Fruit fly (Drosophila melanogaster): ENCODE data around the gene CG12025.

CG12025 gene

DNA sequence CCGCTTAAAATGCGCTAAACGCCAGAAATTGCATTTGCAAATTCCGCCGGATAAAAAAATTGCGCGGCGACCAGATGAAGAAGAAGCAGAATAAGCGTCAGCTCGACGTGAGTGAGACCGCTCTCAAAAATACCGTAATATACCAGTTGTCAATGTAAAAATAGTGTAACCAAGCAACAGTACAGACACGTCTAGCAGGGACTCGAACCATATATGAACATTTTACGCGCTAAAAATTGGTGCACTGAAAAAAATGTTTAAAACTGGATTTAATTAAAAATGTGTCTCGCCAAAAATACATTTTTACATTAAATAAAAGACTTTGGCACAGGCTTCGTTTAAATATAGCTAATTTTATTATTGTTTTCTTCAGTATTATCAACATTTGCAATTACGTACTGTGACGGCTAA lies 11.0 kb downstream of the CG12025 start, which contains the start of gene dre4 (continued):
- TF ChIP-seq zfh1 (GFP tag; IDR thresholded peaks at IDR 0.05), result peak; percentile 78
- TF ChIP-seq CG11696 (GFP tag; IDR thresholded peaks at IDR 0.05), result peak; percentile 28; the same call in 1 of the 2 replicates
- no peak for TF ChIP-seq ato (GFP tag; IDR thresholded peaks at IDR 0.05; ENCODE audit: partially characterized antibody)
- peak; percentile 66 for TF ChIP-seq dm (GFP tag; optimal IDR thresholded peaks at IDR 0.05)
- peak; percentile 62 for TF ChIP-seq CG10366 (GFP tag; IDR thresholded peaks at IDR 0.05)
- TF ChIP-seq pan (optimal IDR thresholded peaks at IDR 0.05), result no peak
- TF ChIP-seq pan (GFP tag; optimal IDR thresholded peaks at IDR 0.05 in 1 of 2, IDR thresholded peaks at IDR 0.05 in 1 of 2), result peak in 1 of 2 experiments; percentile 68
- peak; percentile 79 for TF ChIP-seq unpg (GFP tag; optimal IDR thresholded peaks at IDR 0.05)
- peak; percentile 87 for TF ChIP-seq E2f1 (GFP tag; IDR thresholded peaks at IDR 0.05)
- TF ChIP-seq B-H1 (GFP tag; IDR thresholded peaks at IDR 0.05), result peak; percentile 49; the same call in 1 of the 3 replicates
- TF ChIP-seq HLH3B (GFP tag; IDR thresholded peaks at IDR 0.05), result peak; percentile 61
- 0 out of 2 replicates have a peak, but pooled peaks have one; percentile 40 for TF ChIP-seq CG6689 (GFP tag; IDR thresholded peaks at IDR 0.05)
- no peak for TF ChIP-seq CG14860 (GFP tag; IDR thresholded peaks at IDR 0.05; ENCODE audit: partially characterized antibody)
- peak; percentile 37 for TF ChIP-seq CG3995 (GFP tag; optimal IDR thresholded peaks at IDR 0.05)
- peak; percentile 73 for TF ChIP-seq CG17361 (GFP tag; IDR thresholded peaks at IDR 0.05)
- peak; percentile 70 for TF ChIP-seq CG10209 (GFP tag; optimal IDR thresholded peaks at IDR 0.05)
- peak; percentile 56 to 71 for TF ChIP-seq chif (GFP tag; optimal IDR thresholded peaks at IDR 0.05)
- TF ChIP-seq Optix (GFP tag; IDR thresholded peaks at IDR 0.05), result no peak
- no peak for TF ChIP-seq Vsx1 (GFP tag; optimal IDR thresholded peaks at IDR 0.05)
- no peak for TF ChIP-seq Poxn (GFP tag; IDR thresholded peaks at IDR 0.05)
- TF ChIP-seq CG17829 (tag; optimal IDR thresholded peaks at IDR 0.05), result peak; percentile 76
- TF ChIP-seq amos (GFP tag; IDR thresholded peaks at IDR 0.05; ENCODE audit: partially characterized antibody), result peak; percentile 62
- TF ChIP-seq CG7372 (GFP tag; IDR thresholded peaks at IDR 0.05), result no peak
- TF ChIP-seq CG16813 (GFP tag; IDR thresholded peaks at IDR 0.05; ENCODE audit: partially characterized antibody), result 0 out of 3 replicates have a peak, but pooled peaks have one; percentile 39
- peak; percentile 75 for TF ChIP-seq so (GFP tag; IDR thresholded peaks at IDR 0.05)
- TF ChIP-seq NfI (GFP tag; optimal IDR thresholded peaks at IDR 0.05), result peak; percentile 42
- peak; percentile 9 for TF ChIP-seq cwo (GFP tag; optimal IDR thresholded peaks at IDR 0.05)
- TF ChIP-seq CG10147 (GFP tag; optimal IDR thresholded peaks at IDR 0.05), result peak; percentile 66
- TF ChIP-seq CG17802 (tag; optimal IDR thresholded peaks at IDR 0.05), result peak; percentile 42
- TF ChIP-seq her (GFP tag; optimal IDR thresholded peaks at IDR 0.05), result peak; percentile 72
- TF ChIP-seq yki (optimal IDR thresholded peaks at IDR 0.05), result no peak
- TF ChIP-seq CG32772 (GFP tag; IDR thresholded peaks at IDR 0.05), result no peak
- no peak for TF ChIP-seq CG4360 (GFP tag; IDR thresholded peaks at IDR 0.05)
- peak; percentile 35 for TF ChIP-seq da (GFP tag; optimal IDR thresholded peaks at IDR 0.05)
- peak; percentile 21 for TF ChIP-seq NK7.1 (GFP tag; optimal IDR thresholded peaks at IDR 0.05)
- TF ChIP-seq CG17912 (GFP tag; optimal IDR thresholded peaks at IDR 0.05), result no peak
- TF ChIP-seq tna (GFP tag; IDR thresholded peaks at IDR 0.05; ENCODE audit: partially characterized antibody), result no peak
- TF ChIP-seq Usf (GFP tag; optimal IDR thresholded peaks at IDR 0.05), result peak; percentile 12
- TF ChIP-seq Sry-δ (GFP tag; optimal IDR thresholded peaks at IDR 0.05), result peak; percentile 61
- TF ChIP-seq Fer2 (tag; optimal IDR thresholded peaks at IDR 0.05), result peak; percentile 5
- TF ChIP-seq CG12155 (GFP tag; optimal IDR thresholded peaks at IDR 0.05), result peak; percentile 68
- TF ChIP-seq CG9727 (GFP tag; optimal IDR thresholded peaks at IDR 0.05), result peak; percentile 49
- peak; percentile 80 for TF ChIP-seq Hsf (GFP tag; optimal IDR thresholded peaks at IDR 0.05)
- peak; percentile 40; the same call in 1 of the 2 replicates for TF ChIP-seq Ada2b (GFP tag; IDR thresholded peaks at IDR 0.05)
- TF ChIP-seq CG2712 (tag; optimal IDR thresholded peaks at IDR 0.05), result peak; percentile 81
- TF ChIP-seq CG7963 (GFP tag; IDR thresholded peaks at IDR 0.05; ENCODE audit: partially characterized antibody), result no peak
- no peak for TF ChIP-seq Jarid2 (GFP tag; optimal IDR thresholded peaks at IDR 0.05)
- TF ChIP-seq mirr (GFP tag; optimal IDR thresholded peaks at IDR 0.05), result no peak
- TF ChIP-seq CG14441 (GFP tag; IDR thresholded peaks at IDR 0.05), result peak; percentile 65
- 0 out of 2 replicates have a peak, but pooled peaks have one; percentile 35 for TF ChIP-seq CG14667 (GFP tag; IDR thresholded peaks at IDR 0.05)
- TF ChIP-seq CG9876 (GFP tag; optimal IDR thresholded peaks at IDR 0.05), result peak; percentile 18
